Fruit fly (Drosophila melanogaster) whole organism, larva: ENCODE data around the gene CG15721.

Source experiments
- noc ChIP-seq: fragments of 200-800 bp; sonication (Bioruptor generic); optimal IDR thresholded peaks from 3 replicates; lab custom pipeline; 2019; ENCODE audit warnings: missing biosample characterization, mild to moderate bottlenecking, missing genetic modification characterization, moderate library complexity

Gene CG15721

DNA sequence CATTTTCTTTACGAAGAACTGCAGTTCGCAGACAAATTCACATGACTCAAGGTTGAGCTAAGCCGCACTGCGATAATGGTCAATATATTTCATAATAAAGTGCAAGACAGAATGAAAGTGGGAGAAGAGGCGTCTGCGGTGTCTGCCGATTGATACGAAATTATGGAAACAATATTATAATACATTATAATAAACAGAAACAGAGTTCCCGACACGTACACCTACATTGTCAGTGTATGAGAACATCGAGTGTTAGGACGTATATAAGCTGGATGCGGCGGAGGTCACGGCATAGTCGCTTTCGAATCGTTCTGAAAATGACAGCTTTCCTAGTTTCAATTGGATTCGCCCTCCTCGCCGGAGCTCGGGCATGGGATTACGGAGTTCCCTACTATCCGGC, at the start of gene CG15721:
Gene CG15721 (plus strand): TSS at position 301 of the 400 bp plus-strand sequence.
- TF ChIP-seq noc (tag; lab: Kevin White, UChicago) = no peak

DNA sequence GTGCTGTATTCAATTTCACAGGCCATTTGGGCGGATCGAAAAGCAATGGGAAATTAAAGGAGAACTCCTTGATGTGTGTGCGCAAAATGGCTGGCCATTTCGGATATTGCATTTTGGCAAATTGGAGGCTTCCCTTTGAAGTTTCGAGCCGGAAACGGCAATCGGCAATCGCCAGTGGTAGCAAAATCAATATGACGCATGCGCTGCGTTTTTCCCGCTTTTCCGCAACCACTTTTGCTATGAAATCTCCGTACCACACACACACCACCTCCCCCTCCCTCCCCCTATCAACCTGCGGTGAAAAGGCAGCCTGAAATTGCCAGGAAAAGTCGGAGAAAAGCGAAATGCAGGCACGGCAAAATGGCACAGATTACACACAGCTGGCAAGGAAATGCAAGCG, 48.2 kb upstream of the CG15721 start:
- TF ChIP-seq noc (tag; lab: Kevin White, UChicago) = no peak

DNA sequence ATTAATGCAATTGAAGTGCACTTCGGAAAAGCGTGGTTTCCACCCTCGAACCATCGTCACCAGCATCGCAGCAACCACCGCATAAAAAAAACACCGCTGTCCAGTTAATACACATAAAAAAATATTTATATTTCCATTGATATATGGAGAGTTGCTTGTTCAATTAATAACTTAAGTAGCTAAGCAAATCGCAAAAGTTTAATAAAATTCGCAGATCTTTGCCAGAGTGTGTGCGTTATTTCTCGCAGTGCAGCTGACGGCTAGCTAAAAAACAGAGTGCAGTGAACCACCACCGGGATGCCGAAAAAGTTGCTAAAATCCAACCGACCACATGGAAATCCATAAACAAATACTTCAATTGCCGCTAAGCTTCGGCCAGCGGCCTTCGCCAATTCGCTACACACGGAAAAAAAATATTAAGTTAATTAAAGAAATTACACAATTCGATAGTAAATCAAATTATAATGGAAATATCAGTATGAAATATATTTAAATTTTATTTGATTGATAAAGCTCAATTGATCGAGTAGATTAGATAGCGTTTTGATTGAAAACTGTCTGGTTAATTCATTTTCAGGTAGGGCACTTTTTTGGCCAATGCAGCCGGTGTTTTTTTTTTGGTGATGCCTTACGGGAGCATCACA, 47.1 kb upstream of the CG15721 start:
- TF ChIP-seq noc (tag; lab: Kevin White, UChicago) = no peak

DNA sequence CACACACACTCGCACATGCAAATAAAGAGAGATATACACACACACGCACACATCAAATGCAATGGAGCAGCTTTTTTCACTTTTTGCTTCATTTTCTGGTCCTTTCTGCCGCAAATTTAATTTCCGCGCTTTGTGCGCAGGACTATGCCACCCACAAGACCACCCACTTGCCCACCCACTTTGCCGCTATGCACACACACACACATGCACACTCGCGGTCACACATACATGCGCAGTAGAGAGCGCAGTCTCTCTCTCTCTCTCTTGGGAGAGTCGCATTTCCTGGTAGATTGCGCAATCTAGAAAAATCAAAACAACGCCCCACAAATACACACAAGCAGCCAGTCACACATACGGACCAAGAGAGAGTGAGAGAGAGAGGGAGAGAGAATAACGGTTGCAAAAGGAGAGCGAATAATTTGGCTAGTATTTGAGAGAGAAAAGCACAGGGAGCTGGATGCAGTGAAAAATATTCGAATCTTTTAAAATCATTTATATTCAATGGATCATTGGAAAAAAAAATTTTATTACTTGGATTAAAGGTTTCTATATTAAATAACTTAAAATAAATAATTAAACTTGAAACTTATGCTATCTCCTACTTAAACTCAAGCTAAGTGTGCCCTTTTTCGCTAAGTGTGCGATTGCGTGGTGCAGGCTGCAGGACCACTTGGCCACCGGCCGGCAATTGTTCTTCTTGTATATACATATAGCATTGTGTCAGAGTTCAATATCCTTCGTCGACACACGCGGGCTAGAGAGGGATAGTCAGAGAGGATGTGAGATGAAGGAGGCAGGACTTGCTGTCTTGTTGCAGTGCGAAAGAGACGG, 44.9 kb upstream of the CG15721 start:
- TF ChIP-seq noc (tag; lab: Kevin White, UChicago) = no peak

DNA sequence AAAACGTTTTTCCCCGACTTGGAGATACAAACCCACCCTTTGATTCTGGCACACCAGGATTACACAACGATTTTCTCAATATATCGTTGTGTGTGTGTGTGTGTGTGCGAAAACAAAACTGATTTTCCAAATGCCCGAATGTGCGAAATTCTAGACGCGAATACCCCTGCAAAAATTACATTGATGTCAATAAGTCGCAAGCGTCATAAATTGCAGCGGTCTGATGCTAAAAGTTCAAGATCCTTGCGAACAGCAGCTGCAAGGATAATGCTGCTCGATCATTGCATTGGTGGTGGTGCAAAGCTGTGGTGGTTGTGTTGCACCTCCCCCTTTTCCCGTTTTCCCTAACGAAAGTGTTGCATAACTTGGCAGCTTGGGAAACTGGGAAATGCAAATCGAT, 42.9 kb upstream of the CG15721 start:
- no peak for TF ChIP-seq noc (tag; lab: Kevin White, UChicago)

DNA sequence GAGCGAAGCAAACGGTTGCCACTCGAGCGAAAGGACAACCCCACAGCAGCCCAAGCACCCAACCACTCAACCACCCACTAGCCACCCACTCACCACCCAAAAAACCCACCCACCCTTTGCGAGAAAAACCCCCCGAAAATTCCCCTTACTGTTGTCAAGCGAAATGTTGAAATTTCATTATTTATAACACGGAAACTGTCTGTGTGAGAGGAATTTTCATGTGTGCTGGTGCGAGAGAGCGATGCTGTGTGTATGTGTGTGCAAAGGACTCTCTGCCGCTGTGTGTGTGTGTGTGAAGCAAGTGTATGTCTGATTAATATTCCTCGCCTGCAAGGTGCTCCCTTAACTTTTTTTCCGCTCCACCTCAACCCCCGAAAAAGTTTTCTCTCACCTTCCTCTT, 40.7 kb upstream of the CG15721 start:
- no peak for TF ChIP-seq noc (tag; lab: Kevin White, UChicago)

DNA sequence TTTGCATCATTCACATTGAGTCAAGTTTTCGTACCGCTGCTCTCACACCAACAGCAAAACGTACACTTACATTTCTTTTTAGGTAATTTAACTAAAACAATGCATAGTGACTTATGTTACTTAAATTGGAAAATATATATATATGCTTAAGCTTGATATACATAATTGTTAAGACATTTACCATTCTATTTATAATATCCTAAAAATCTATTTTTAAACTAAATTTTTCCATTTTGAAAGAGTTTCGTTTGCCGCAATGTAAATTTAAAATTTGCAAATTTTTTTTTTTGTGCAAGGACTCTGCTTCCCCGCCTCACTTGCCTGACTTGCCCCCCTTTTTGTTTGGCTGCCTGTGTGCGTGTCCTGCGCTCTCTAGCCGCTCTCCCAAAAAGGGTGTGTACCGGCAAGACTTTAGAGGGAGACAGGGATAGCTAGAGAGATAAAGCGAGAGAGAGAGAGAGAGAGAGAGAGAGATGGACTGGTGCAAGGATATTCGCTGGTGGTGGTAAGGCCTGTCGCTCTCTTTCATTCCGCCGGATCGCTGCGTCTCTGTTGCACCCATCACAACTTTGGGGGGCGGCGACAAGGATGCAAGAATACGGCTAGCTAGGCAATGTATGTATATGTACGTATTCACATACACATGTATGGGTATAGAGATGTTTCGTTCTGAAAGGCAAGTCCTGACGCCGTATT, 32.5 kb upstream of the CG15721 start:
- no peak for TF ChIP-seq noc (tag; lab: Kevin White, UChicago)

DNA sequence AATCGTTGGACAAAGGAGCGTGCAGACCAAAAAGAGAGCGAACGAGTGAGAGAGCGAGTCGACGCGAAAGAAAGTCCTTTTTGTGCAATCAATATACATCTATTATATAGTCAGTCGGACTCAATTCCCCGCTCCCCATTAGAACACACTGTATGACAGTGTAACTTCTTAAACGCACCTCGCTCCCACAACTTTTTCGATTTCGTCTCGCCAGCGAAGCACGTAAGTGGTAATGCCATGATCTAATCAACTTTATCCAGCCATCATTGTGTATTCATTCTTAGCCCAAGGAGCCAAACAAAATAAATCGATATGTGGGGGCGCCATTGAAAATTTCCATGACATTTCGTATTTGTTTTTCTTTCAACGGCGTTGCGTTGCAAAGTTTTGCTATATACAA, 31.5 kb upstream of the CG15721 start:
- TF ChIP-seq noc (tag; lab: Kevin White, UChicago) = no peak

DNA sequence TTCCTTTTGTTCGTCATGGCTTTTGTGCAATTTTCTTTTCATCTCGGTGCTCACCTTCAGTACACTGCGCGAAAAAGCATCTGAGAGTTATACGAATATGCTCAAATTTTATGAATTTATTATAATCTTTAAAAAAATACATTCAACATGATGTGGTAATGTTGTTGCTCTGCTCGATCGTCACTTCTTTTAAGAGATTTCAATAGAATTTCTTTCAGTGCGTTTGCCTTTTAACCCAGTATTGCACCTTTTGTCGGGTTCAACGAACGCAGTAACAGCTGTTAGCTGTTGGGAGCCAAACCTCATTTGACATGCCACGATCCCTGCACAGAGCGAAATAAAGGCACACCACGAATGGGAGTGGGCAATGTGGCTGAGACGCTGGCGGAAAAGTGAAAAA, 30.6 kb upstream of the CG15721 start:
- no peak for TF ChIP-seq noc (tag; lab: Kevin White, UChicago)

DNA sequence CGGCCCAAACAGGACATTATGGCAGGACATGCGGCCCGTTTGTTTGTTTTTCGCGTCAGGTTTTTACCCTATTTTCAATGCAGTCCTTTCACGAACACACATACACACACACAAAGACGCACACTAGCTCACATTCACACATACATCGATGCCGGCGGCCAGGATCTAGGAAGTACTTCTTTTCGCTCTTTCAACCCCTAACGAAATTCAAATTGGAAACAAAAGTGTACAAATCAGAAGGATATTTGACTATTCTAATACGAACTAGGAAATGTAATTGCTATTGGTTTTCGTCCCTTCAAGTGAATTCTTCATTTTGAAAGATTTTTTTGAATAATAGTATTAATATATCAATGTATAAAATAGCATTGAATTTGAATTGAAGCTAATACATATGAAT, 30.1 kb upstream of the CG15721 start:
- TF ChIP-seq noc (tag; lab: Kevin White, UChicago) = no peak

DNA sequence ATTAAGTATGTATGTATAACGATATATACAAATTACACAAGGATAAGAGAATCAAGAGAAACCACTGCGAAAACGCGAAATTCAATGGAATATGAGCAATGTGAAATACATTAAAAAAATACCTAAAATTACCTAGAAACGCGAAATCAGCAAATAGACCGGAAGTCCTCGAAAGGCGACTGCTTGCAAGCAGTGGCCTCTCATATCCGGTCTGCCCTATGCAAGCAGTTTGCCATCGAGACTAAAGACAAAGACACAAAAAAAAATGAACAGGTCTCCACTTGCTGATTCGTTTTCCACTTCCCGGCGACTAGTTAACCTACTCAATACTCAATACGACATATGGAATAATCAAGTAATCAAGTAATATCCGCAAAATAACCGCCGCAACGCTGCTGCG, 22.8 kb upstream of the CG15721 start:
- TF ChIP-seq noc (tag; lab: Kevin White, UChicago) = no peak

DNA sequence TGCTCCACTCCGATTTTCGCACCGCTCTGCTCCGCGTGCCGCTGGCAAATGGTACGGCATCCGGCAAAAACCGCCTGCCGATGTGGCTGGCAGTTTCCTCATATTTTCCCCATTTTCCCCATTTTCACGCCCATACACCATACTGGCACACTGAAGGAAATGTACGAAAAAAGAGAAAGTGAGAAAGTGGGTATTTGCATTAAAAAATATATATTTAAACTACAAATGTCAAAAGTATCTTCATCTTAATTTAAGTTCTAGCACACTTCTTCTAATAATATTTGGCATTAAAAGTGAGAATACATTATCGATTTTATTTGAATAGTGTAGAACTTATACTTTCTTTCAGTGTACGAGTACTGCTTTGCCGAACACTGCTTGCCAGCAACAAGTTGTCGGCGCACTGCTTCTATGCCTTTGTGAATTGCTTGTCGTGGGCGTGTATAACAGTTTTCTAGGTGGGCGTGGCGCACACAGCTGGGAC, 13.1 kb upstream of the CG15721 start, which contains the start of gene hec:
Gene hec (minus strand): TSS at position 51 of the 484 bp plus-strand sequence.
- no peak for TF ChIP-seq noc (tag; lab: Kevin White, UChicago)

DNA sequence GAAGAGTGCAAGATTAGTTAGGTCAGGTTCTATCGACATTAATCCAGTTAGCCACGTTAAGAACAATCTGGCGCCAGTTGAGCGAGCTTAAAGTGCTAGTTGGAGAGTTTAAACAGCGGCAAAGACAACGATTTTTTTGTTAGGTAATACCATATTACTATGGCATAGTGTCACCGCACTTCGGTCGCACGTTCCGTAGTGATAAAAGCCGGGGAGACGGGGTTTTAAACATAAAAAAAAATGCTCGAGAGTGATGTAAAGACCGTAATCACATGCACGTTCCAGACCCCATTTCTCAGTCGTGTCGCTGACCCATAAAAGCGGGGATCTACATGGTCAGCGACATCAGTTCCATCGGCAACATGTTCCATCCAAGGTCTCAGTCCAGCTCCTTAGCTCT, 11.6 kb upstream of the CG15721 start, which contains the start of gene CG32642:
Gene CG32642 (plus strand): TSS at position 301 of the 400 bp plus-strand sequence.
- no peak for TF ChIP-seq noc (tag; lab: Kevin White, UChicago)

DNA sequence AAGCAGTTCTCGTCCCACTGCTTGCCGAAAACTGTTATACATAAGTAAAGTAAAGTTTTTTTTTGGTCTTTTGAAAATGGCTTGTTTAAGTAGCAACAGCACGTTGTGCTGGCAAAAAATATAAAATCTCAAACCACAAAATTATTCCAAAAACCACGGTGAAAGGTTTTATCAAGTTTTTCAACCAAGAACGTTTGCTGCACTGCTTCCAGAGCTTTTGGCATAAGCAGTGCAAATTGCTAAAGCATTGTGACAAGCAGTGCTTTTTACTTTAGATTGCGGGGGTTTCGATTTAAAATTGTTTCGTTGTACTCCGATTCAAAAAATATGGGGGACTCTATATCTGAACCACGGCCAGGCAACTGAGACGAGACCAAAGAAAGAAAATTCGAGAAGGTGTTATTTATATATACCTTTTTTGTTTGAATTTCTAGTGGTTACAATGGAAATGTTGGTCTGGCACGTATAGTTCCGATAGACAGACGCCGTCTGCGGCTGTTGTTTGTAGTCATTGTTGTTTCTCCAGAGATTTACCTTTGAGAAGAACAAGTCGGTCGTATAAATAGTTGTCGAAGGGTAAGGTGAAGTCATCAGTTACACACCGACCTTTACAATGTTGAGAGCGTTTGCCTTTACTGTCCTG, 3.1 kb upstream of the CG15721 start, which contains the start of gene Mur11Da:
Gene Mur11Da (plus strand): TSS at position 593 of the 643 bp plus-strand sequence.
- TF ChIP-seq noc (tag; lab: Kevin White, UChicago) = no peak

DNA sequence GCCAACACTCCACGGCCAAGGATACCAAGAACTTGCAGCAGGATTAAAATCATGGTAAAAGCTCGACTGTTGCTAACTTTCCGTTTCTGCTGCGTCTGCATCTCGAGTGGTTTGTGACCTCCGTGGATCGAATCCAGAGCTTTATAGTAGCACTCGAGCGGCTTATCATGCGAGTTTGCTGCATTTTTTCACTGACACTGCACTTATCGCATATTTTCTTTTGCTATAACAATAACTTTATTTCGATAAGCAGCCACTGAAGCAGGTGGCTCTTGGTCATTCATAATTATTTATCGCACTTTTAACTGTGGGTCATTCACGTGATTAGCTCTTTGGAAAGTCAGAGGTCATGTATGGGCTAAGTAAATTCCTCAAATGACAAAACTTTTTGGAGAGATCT, 5.6 kb downstream of the CG15721 start, which contains the start of gene CG12716:
Gene CG12716 (minus strand): TSS at position 101 of the 400 bp plus-strand sequence.
- no peak for TF ChIP-seq noc (tag; lab: Kevin White, UChicago)
